Worm (Caenorhabditis elegans) whole organism, L1 larva: ENCODE measurements around the gene Y82E9BR.17.
A peak's percentile ranks its signal among the peaks of the same experiment; 100 is the strongest.

Source experiments
- C04F5.9 ChIP-seq: sonication (generic microtip); optimal IDR thresholded peaks from 2 replicates; lab custom pipeline; 2016; ENCODE audit warnings: missing genetic modification characterization, missing compliant biosample characterization
- C16A3.4 ChIP-seq: fragments of 150-350 bp; optimal IDR thresholded peaks from 2 replicates; lab custom pipeline; 2014; ENCODE audit warnings: missing biosample characterization, missing genetic modification characterization
- C34B4.2 ChIP-seq: sonication (generic microtip); optimal IDR thresholded peaks from 2 replicates; lab custom pipeline; 2017; ENCODE audit warnings: mild to moderate bottlenecking, missing genetic modification characterization, missing compliant biosample characterization
- Y116A8C.19 ChIP-seq: sonication (generic microtip); optimal IDR thresholded peaks from 2 replicates; lab custom pipeline; 2016; ENCODE audit warnings: missing compliant biosample characterization, missing genetic modification characterization, borderline replicate concordance
- aha-1 ChIP-seq: fragments of 150-350 bp; optimal IDR thresholded peaks from 2 replicates; lab custom pipeline; 2014; ENCODE audit warnings: missing biosample characterization, missing genetic modification characterization
- alr-1 ChIP-seq: fragments of 200-800 bp; sonication (Bioruptor generic); optimal IDR thresholded peaks from 2 replicates; lab custom pipeline; 2018; ENCODE audit warnings: borderline replicate concordance, mild to moderate bottlenecking, missing genetic modification characterization, missing compliant biosample characterization
- blmp-1 ChIP-seq: fragments of 150-350 bp; optimal IDR thresholded peaks from 2 replicates; lab custom pipeline; 2014; ENCODE audit warnings: missing biosample characterization, missing genetic modification characterization
- ceh-63 ChIP-seq: fragments of 200-800 bp; sonication (Bioruptor generic); optimal IDR thresholded peaks from 2 replicates; lab custom pipeline; 2018; ENCODE audit warnings: mild to moderate bottlenecking, missing genetic modification characterization, missing compliant biosample characterization
- ceh-88 ChIP-seq: fragments of 200-800 bp; sonication (Bioruptor generic); IDR thresholded peaks from 2 replicates; pipeline ENCODE4 v1.3.6; 2022; ENCODE audit warnings: missing genetic modification characterization, missing compliant biosample characterization
- ceh-90 ChIP-seq: sonication (generic microtip); optimal IDR thresholded peaks from 2 replicates; lab custom pipeline; 2016; ENCODE audit warnings: missing genetic modification characterization, missing compliant biosample characterization
- dpl-1 ChIP-seq, 3 experiments: fragments of 150-350 bp in 2 of 3; sonication (generic microtip) in 1 of 3; optimal IDR thresholded peaks; 2 replicates each; lab custom pipeline; 2014 to 2017; ENCODE audit warnings: missing biosample characterization in 3 of 3, missing genetic modification characterization in 3 of 3, missing genetic modification reagents in 3 of 3
- efl-1 ChIP-seq, 4 experiments: fragments of 150-350 bp; optimal IDR thresholded peaks in 3 of 4; peaks in 1 of 4; 1 replicate in 1 of 4; 2 replicates in 3 of 4; lab custom pipeline; 2014; ENCODE audit warnings: missing biosample characterization in 2 of 4, missing genetic modification characterization in 2 of 4, missing genetic modification reagents in 2 of 4
- egl-13 ChIP-seq: sonication (generic microtip); optimal IDR thresholded peaks from 2 replicates; lab custom pipeline; 2016; ENCODE audit warnings: missing genotype, missing genetic modification reagents, missing genetic modification characterization, missing compliant biosample characterization
- egl-27 ChIP-seq, 2 experiments: fragments of 150-350 bp in 1 of 2; sonication (generic microtip); optimal IDR thresholded peaks; 3 replicates each; lab custom pipeline; 2017 to 2018; ENCODE audit warnings: missing biosample characterization in 2 of 2, missing genetic modification characterization in 2 of 2, missing genetic modification reagents in 2 of 2
- elt-3 ChIP-seq, 6 experiments: fragments of 150-350 bp in 1 of 6; sonication (generic microtip); optimal IDR thresholded peaks; 2 replicates each; lab custom pipeline; 2017 to 2018; ENCODE audit warnings: missing biosample characterization in 6 of 6, missing genetic modification characterization in 6 of 6, inconsistent platforms in 1 of 6
- ets-5 ChIP-seq: fragments of 200-800 bp; sonication (Bioruptor generic); IDR thresholded peaks from 2 replicates; pipeline ENCODE4 v1.3.6; 2022; ENCODE audit warnings: missing genetic modification characterization, missing compliant biosample characterization
- fkh-10 ChIP-seq: sonication (generic microtip); optimal IDR thresholded peaks from 2 replicates; lab custom pipeline; 2017; ENCODE audit warnings: missing biosample characterization, missing genetic modification reagents, missing genetic modification characterization
- fkh-4 ChIP-seq: sonication (generic microtip); optimal IDR thresholded peaks from 2 replicates; lab custom pipeline; 2016; ENCODE audit warnings: missing compliant biosample characterization, missing genetic modification characterization, borderline replicate concordance
- fkh-8 ChIP-seq: sonication (generic microtip); optimal IDR thresholded peaks from 2 replicates; lab custom pipeline; 2016; ENCODE audit warnings: mild to moderate bottlenecking, missing genetic modification characterization, missing compliant biosample characterization
- fos-1 ChIP-seq: fragments of 150-350 bp; optimal IDR thresholded peaks from 2 replicates; lab custom pipeline; 2014; ENCODE audit warnings: missing biosample characterization, missing genetic modification characterization
- grh-1 ChIP-seq: fragments of 200-800 bp; sonication (Bioruptor generic); IDR thresholded peaks from 2 replicates; pipeline ENCODE4 v1.3.6; 2022; ENCODE audit warnings: missing genetic modification reagents, missing genetic modification characterization, missing compliant biosample characterization
- hlh-17 ChIP-seq: fragments of 200-800 bp; sonication (Bioruptor generic); optimal IDR thresholded peaks from 2 replicates; lab custom pipeline; 2018; ENCODE audit warnings: missing genetic modification characterization, mild to moderate bottlenecking, missing compliant biosample characterization, moderate library complexity, borderline replicate concordance
- hlh-4 ChIP-seq: sonication (generic microtip); optimal IDR thresholded peaks from 2 replicates; lab custom pipeline; 2016; ENCODE audit warnings: mild to moderate bottlenecking, missing genetic modification characterization, missing compliant biosample characterization
- irx-1 ChIP-seq: sonication (generic microtip); optimal IDR thresholded peaks from 2 replicates; lab custom pipeline; 2016; ENCODE audit warnings: missing genetic modification characterization, missing compliant biosample characterization
- isw-1 ChIP-seq: fragments of 200-800 bp; sonication (Bioruptor generic); IDR thresholded peaks from 2 replicates; pipeline ENCODE4 v1.3.6; 2022; ENCODE audit warnings: missing genetic modification characterization, missing compliant biosample characterization
- jun-1 ChIP-seq: fragments of 150-350 bp; optimal IDR thresholded peaks from 2 replicates; lab custom pipeline; 2014; ENCODE audit warnings: missing biosample characterization, missing genetic modification reagents, missing genetic modification characterization
- lin-13 ChIP-seq: fragments of 150-350 bp; optimal IDR thresholded peaks from 2 replicates; lab custom pipeline; 2014; ENCODE audit warnings: missing biosample characterization, missing genetic modification reagents, missing genetic modification characterization
- lin-14 ChIP-seq: fragments of 200-800 bp; sonication (Bioruptor generic); optimal IDR thresholded peaks from 2 replicates; lab custom pipeline; 2018; ENCODE audit warnings: mild to moderate bottlenecking, missing genetic modification characterization, moderate library complexity, missing compliant biosample characterization
- lin-15B ChIP-seq: fragments of 150-350 bp; sonication (generic microtip); optimal IDR thresholded peaks from 3 replicates; lab custom pipeline; 2014; ENCODE audit warnings: missing biosample characterization, missing genetic modification characterization
- lsy-2 ChIP-seq, 2 experiments: fragments of 150-350 bp; optimal IDR thresholded peaks; 2 replicates each; lab custom pipeline; 2014; ENCODE audit warnings: missing biosample characterization in 2 of 2, missing genetic modification characterization in 2 of 2
- mdl-1 ChIP-seq, 2 experiments: fragments of 150-350 bp; optimal IDR thresholded peaks; 2 replicates each; lab custom pipeline; 2014 to 2017; ENCODE audit warnings: missing biosample characterization in 2 of 2, missing genetic modification characterization in 2 of 2, inconsistent platforms in 1 of 2
- mef-2 ChIP-seq: fragments of 150-350 bp; optimal IDR thresholded peaks from 2 replicates; lab custom pipeline; 2014; ENCODE audit warnings: missing biosample characterization, missing genetic modification characterization
- nhr-20 ChIP-seq: sonication (generic microtip); optimal IDR thresholded peaks from 2 replicates; lab custom pipeline; 2016; ENCODE audit warnings: mild to moderate bottlenecking, missing genetic modification characterization, missing compliant biosample characterization
- nhr-71 ChIP-seq: sonication (generic microtip); optimal IDR thresholded peaks from 2 replicates; lab custom pipeline; 2016; ENCODE audit warnings: mild to moderate bottlenecking, missing genetic modification characterization, moderate library complexity, missing compliant biosample characterization
- nhr-76 ChIP-seq: sonication (generic microtip); optimal IDR thresholded peaks from 2 replicates; lab custom pipeline; 2017; ENCODE audit warnings: missing biosample characterization, missing genetic modification characterization
- nhr-84 ChIP-seq: sonication (generic microtip); optimal IDR thresholded peaks from 2 replicates; lab custom pipeline; 2017; ENCODE audit warnings: missing biosample characterization, missing genetic modification characterization
- nhr-85 ChIP-seq: sonication (generic microtip); peaks from one replicate; lab custom pipeline; 2016; ENCODE audit warnings: missing genetic modification characterization, inconsistent platforms, missing compliant biosample characterization
- pag-3 ChIP-seq: sonication (generic microtip); optimal IDR thresholded peaks from 2 replicates; lab custom pipeline; 2017; ENCODE audit warnings: missing genetic modification characterization, mild to moderate bottlenecking, missing compliant biosample characterization, antibody characterized with exemption, borderline replicate concordance; ENCODE audit not compliant: insufficient read depth
- rnt-1 ChIP-seq: sonication (generic microtip); optimal IDR thresholded peaks from 2 replicates; lab custom pipeline; 2016; ENCODE audit warnings: mild to moderate bottlenecking, missing genetic modification characterization, moderate library complexity, missing compliant biosample characterization
- snpc-4 ChIP-seq: fragments of 150-350 bp; optimal IDR thresholded peaks from 2 replicates; lab custom pipeline; 2014; ENCODE audit warnings: missing biosample characterization, missing genetic modification characterization
- snu-23 ChIP-seq: sonication (generic microtip); optimal IDR thresholded peaks from 2 replicates; lab custom pipeline; 2016; ENCODE audit warnings: missing genetic modification characterization, missing compliant biosample characterization
- swsn-7 ChIP-seq: sonication (generic microtip); optimal IDR thresholded peaks from 2 replicates; lab custom pipeline; 2016; ENCODE audit warnings: missing genetic modification characterization, missing compliant biosample characterization
- tbx-2 ChIP-seq: sonication (generic microtip); optimal IDR thresholded peaks from 2 replicates; lab custom pipeline; 2016; ENCODE audit warnings: missing genetic modification characterization, missing compliant biosample characterization
- tlp-1 ChIP-seq: fragments of 150-350 bp; optimal IDR thresholded peaks from 2 replicates; lab custom pipeline; 2014; ENCODE audit warnings: missing biosample characterization, missing genetic modification characterization
- unc-130 ChIP-seq: fragments of 150-350 bp; optimal IDR thresholded peaks from 2 replicates; lab custom pipeline; 2017; ENCODE audit warnings: missing biosample characterization, missing genetic modification characterization, inconsistent platforms
- unc-62 ChIP-seq: fragments of 150-350 bp; optimal IDR thresholded peaks from 2 replicates; lab custom pipeline; 2014; ENCODE audit warnings: missing biosample characterization, missing genetic modification reagents, missing genetic modification characterization
- unc-98 ChIP-seq: fragments of 200-800 bp; sonication (Bioruptor generic); IDR thresholded peaks from 2 replicates; pipeline ENCODE4 v1.3.6; 2022; ENCODE audit warnings: missing genetic modification characterization, missing compliant biosample characterization
- vab-15 ChIP-seq: sonication (generic microtip); optimal IDR thresholded peaks from 2 replicates; lab custom pipeline; 2017; ENCODE audit warnings: missing genotype, mild to moderate bottlenecking, missing genetic modification characterization, missing compliant biosample characterization
- xbp-1 ChIP-seq: sonication (generic microtip); optimal IDR thresholded peaks from 2 replicates; lab custom pipeline; 2016; ENCODE audit warnings: missing genetic modification characterization, missing compliant biosample characterization
- zag-1 ChIP-seq: fragments of 150-350 bp; optimal IDR thresholded peaks from 2 replicates; lab custom pipeline; 2014; ENCODE audit warnings: missing biosample characterization, missing genetic modification characterization
- ztf-11 ChIP-seq, 2 experiments: sonication (generic microtip); optimal IDR thresholded peaks; 2 replicates each; lab custom pipeline; 2016 to 2017; ENCODE audit warnings: missing genetic modification characterization in 2 of 2, missing biosample characterization in 1 of 2, missing compliant biosample characterization in 1 of 2
- ztf-4 ChIP-seq: fragments of 150-350 bp; optimal IDR thresholded peaks from 2 replicates; lab custom pipeline; 2014; ENCODE audit warnings: missing biosample characterization, missing genetic modification characterization

Gene Y82E9BR.17

ce11 chrIII:1418709-1419108 lies 36.9 kb downstream of the Y82E9BR.17 start (continued):
- TF ChIP-seq swsn-7 (tag; lab: Kevin White, UChicago) (peak; percentile 88), isw-1 (GFP tag; lab: Robert Waterston, UW) (peak; percentile 89), dpl-1 (GFP tag; optimal IDR thresholded peaks at IDR 0.05; lab: Kevin White, UChicago) (peak; percentile 65 to 79 (median 79)), pag-3 (no peak), irx-1 (tag; lab: Kevin White, UChicago) (peak; percentile 69), nhr-84 (no peak), unc-130 (tag; lab: Kevin White, UChicago) (peak; percentile 70), zag-1 (no peak), lin-15B (tag; lab: Kevin White, UChicago) (peak; percentile 86), jun-1 (tag; lab: Kevin White, UChicago) (peak; percentile 85), lin-13 (GFP tag; lab: Kevin White, UChicago) (peak; percentile 97), elt-3 (tag; optimal IDR thresholded peaks at IDR 0.05; lab: Kevin White, UChicago) (peak in 3 of 6 experiments; percentile 61 to 70 (median 69)), Y116A8C.19 (tag; lab: Kevin White, UChicago) (no peak), fkh-8 (tag; lab: Kevin White, UChicago) (peak; percentile 90), tbx-2 (peak; percentile 88), rnt-1 (no peak), snu-23 (GFP tag; lab: Kevin White, UChicago) (peak; percentile 93), efl-1 (optimal IDR thresholded peaks at IDR 0.05; lab: Kevin White, UChicago) (peak; percentile 85 to 92), efl-1 (GFP tag; optimal IDR thresholded peaks at IDR 0.05 in 1 of 2; lab: Kevin White, UChicago) (peak; percentile 76 to 97), nhr-85 (tag; lab: Kevin White, UChicago) (peak; percentile 93), fos-1 (tag; lab: Kevin White, UChicago) (peak; percentile 68), hlh-17 (no peak), mef-2 (tag; lab: Kevin White, UChicago) (no peak), nhr-20 (tag; lab: Kevin White, UChicago) (peak; percentile 87), ztf-4 (tag; lab: Kevin White, UChicago) (peak; percentile 47), xbp-1 (tag; lab: Kevin White, UChicago) (peak; percentile 87), aha-1 (tag; lab: Kevin White, UChicago) (no peak), ceh-88 (GFP tag; lab: Robert Waterston, UW) (no peak), egl-13 (peak; percentile 77), ets-5 (GFP tag; lab: Robert Waterston, UW) (no peak), snpc-4 (tag; lab: Kevin White, UChicago) (peak; percentile 34), lsy-2 (tag; optimal IDR thresholded peaks at IDR 0.05; lab: Kevin White, UChicago) (peak; percentile 99), nhr-71 (tag; lab: Kevin White, UChicago) (peak; percentile 93), unc-98 (GFP tag; lab: Robert Waterston, UW) (0 out of 2 replicates have a peak, but pooled peaks have one; percentile 7), lin-14 (peak; percentile 90), grh-1 (peak; percentile 86), ceh-90 (tag; lab: Kevin White, UChicago) (no peak), blmp-1 (peak; percentile 28), ztf-11 (tag; optimal IDR thresholded peaks at IDR 0.05; lab: Kevin White, UChicago) (peak in 1 of 2 experiments; percentile 73), nhr-76 (tag; lab: Kevin White, UChicago) (no peak), C16A3.4 (tag; lab: Kevin White, UChicago) (peak; percentile 87), alr-1 (tag; lab: Kevin White, UChicago) (no peak), C34B4.2 (tag; lab: Kevin White, UChicago) (peak; percentile 96), mdl-1 (tag; optimal IDR thresholded peaks at IDR 0.05; lab: Kevin White, UChicago) (peak in 1 of 2 experiments; percentile 89), egl-27 (tag; optimal IDR thresholded peaks at IDR 0.05; lab: Kevin White, UChicago) (no peak), unc-62 (GFP tag; lab: Kevin White, UChicago) (no peak), fkh-10 (GFP tag; lab: Kevin White, UChicago) (peak; percentile 62), fkh-4 (tag; lab: Kevin White, UChicago) (peak; percentile 28), C04F5.9 (tag; lab: Kevin White, UChicago) (peak; percentile 49), tlp-1 (tag; lab: Kevin White, UChicago) (no peak), vab-15 (tag; lab: Kevin White, UChicago) (peak; percentile 33), ceh-63 (GFP tag; lab: Kevin White, UChicago) (no peak), hlh-4 (tag; lab: Kevin White, UChicago) (no peak)
